Worm (Caenorhabditis elegans) whole organism, late embryonic: ENCODE results near the gene C28G1.6.
A peak's percentile ranks its signal among the peaks of the same experiment; 100 is the strongest.

Experiments used
- C38D4.7 ChIP-seq: fragments of 200-800 bp; sonication (Bioruptor generic); optimal IDR thresholded peaks from 2 replicates; lab custom pipeline; 2018; ENCODE audit warnings: mild to moderate bottlenecking, missing genetic modification characterization, moderate library complexity, missing compliant biosample characterization
- K02D7.2 ChIP-seq: sonication (generic microtip); optimal IDR thresholded peaks from 2 replicates; lab custom pipeline; 2017; ENCODE audit warnings: mild to moderate bottlenecking, missing genetic modification characterization, missing compliant biosample characterization
- K09A11.1 ChIP-seq: sonication (generic microtip); optimal IDR thresholded peaks from 2 replicates; lab custom pipeline; 2017; ENCODE audit warnings: antibody characterized with exemption, mild to moderate bottlenecking, missing genetic modification characterization, missing compliant biosample characterization; ENCODE audit not compliant: insufficient read depth
- T23F11.4 ChIP-seq: fragments of 200-800 bp; sonication (Bioruptor generic); optimal IDR thresholded peaks from 2 replicates; lab custom pipeline; 2018; ENCODE audit warnings: mild to moderate bottlenecking, missing genetic modification characterization, missing compliant biosample characterization
- ahr-1 ChIP-seq: sonication (generic microtip); optimal IDR thresholded peaks from 2 replicates; lab custom pipeline; 2016; ENCODE audit warnings: missing genetic modification characterization, missing compliant biosample characterization
- ama-1 ChIP-seq: fragments of 150-350 bp; optimal IDR thresholded peaks from 2 replicates; lab custom pipeline; 2014
- ceh-14 ChIP-seq: sonication (generic microtip); optimal IDR thresholded peaks from 2 replicates; lab custom pipeline; 2016; ENCODE audit warnings: missing genotype, missing genetic modification characterization, missing compliant biosample characterization
- ceh-18 ChIP-seq: sonication (generic microtip); optimal IDR thresholded peaks from 2 replicates; lab custom pipeline; 2016; ENCODE audit warnings: missing genetic modification characterization, missing compliant biosample characterization
- ceh-2 ChIP-seq: sonication (generic microtip); optimal IDR thresholded peaks from 2 replicates; lab custom pipeline; 2016; ENCODE audit warnings: missing genotype, missing genetic modification characterization, missing compliant biosample characterization
- ceh-22 ChIP-seq: sonication (generic microtip); optimal IDR thresholded peaks from 2 replicates; lab custom pipeline; 2017; ENCODE audit warnings: missing biosample characterization, missing genetic modification characterization
- ceh-24 ChIP-seq: sonication (generic microtip); optimal IDR thresholded peaks from 2 replicates; lab custom pipeline; 2016; ENCODE audit warnings: mild to moderate bottlenecking, missing genetic modification characterization, missing compliant biosample characterization
- ceh-31 ChIP-seq: sonication (generic microtip); optimal IDR thresholded peaks from 2 replicates; lab custom pipeline; 2016; ENCODE audit warnings: missing genetic modification characterization, missing compliant biosample characterization
- ceh-34 ChIP-seq: sonication (generic microtip); optimal IDR thresholded peaks from 2 replicates; lab custom pipeline; 2016; ENCODE audit warnings: mild to moderate bottlenecking, missing genetic modification characterization, missing compliant biosample characterization
- ceh-6 ChIP-seq: fragments of 200-800 bp; sonication (Bioruptor generic); optimal IDR thresholded peaks from 2 replicates; lab custom pipeline; 2018; ENCODE audit warnings: mild to moderate bottlenecking, missing genetic modification characterization, missing compliant biosample characterization
- ceh-9 ChIP-seq: sonication (generic microtip); optimal IDR thresholded peaks from 2 replicates; lab custom pipeline; 2016; ENCODE audit warnings: mild to moderate bottlenecking, missing genetic modification characterization, inconsistent platforms, missing compliant biosample characterization
- dmd-4 ChIP-seq: sonication (generic microtip); optimal IDR thresholded peaks from 2 replicates; lab custom pipeline; 2016; ENCODE audit warnings: borderline replicate concordance, missing genetic modification characterization, missing compliant biosample characterization
- elt-4 ChIP-seq: sonication (generic microtip); optimal IDR thresholded peaks from 2 replicates; lab custom pipeline; 2016; ENCODE audit warnings: missing genetic modification characterization, missing compliant biosample characterization
- ets-4 ChIP-seq: sonication (generic microtip); optimal IDR thresholded peaks from 2 replicates; lab custom pipeline; 2016; ENCODE audit warnings: missing genetic modification characterization, missing compliant biosample characterization
- gmeb-2 ChIP-seq: sonication (generic microtip); optimal IDR thresholded peaks from 2 replicates; lab custom pipeline; 2016; ENCODE audit warnings: missing genetic modification characterization, inconsistent platforms, missing compliant biosample characterization
- hlh-15 ChIP-seq: sonication (generic microtip); optimal IDR thresholded peaks from 2 replicates; lab custom pipeline; 2016; ENCODE audit warnings: missing genetic modification characterization, missing compliant biosample characterization
- hlh-30 ChIP-seq: sonication (generic microtip); optimal IDR thresholded peaks from 2 replicates; lab custom pipeline; 2017; ENCODE audit warnings: antibody characterized with exemption, missing genetic modification characterization, missing compliant biosample characterization; ENCODE audit not compliant: insufficient read depth
- hlh-8 ChIP-seq: sonication (generic microtip); optimal IDR thresholded peaks from 2 replicates; lab custom pipeline; 2016; ENCODE audit warnings: missing genotype, missing genetic modification characterization, missing compliant biosample characterization
- lim-6 ChIP-seq: sonication (generic microtip); optimal IDR thresholded peaks from 2 replicates; lab custom pipeline; 2016; ENCODE audit warnings: missing genetic modification characterization, missing compliant biosample characterization
- lin-11 ChIP-seq: fragments of 200-800 bp; sonication (Bioruptor generic); optimal IDR thresholded peaks from 2 replicates; lab custom pipeline; 2018; ENCODE audit warnings: mild to moderate bottlenecking, missing genetic modification characterization, missing compliant biosample characterization
- madf-2 ChIP-seq: sonication (generic microtip); optimal IDR thresholded peaks from 2 replicates; lab custom pipeline; 2017; ENCODE audit warnings: missing genetic modification characterization, missing compliant biosample characterization
- mec-3 ChIP-seq: sonication (generic microtip); optimal IDR thresholded peaks from 2 replicates; lab custom pipeline; 2016; ENCODE audit warnings: borderline replicate concordance, missing genetic modification characterization, missing compliant biosample characterization
- nfya-1 ChIP-seq: sonication (generic microtip); optimal IDR thresholded peaks from 2 replicates; lab custom pipeline; 2017; ENCODE audit warnings: missing genetic modification characterization, mild to moderate bottlenecking, missing compliant biosample characterization, antibody characterized with exemption, moderate library complexity
- nhr-11 ChIP-seq: fragments of 150-350 bp; optimal IDR thresholded peaks from 2 replicates; lab custom pipeline; 2014; ENCODE audit warnings: missing biosample characterization, missing genetic modification characterization
- npax-4 ChIP-seq: sonication (generic microtip); optimal IDR thresholded peaks from 2 replicates; lab custom pipeline; 2016; ENCODE audit warnings: missing genetic modification characterization, missing compliant biosample characterization
- odd-2 ChIP-seq: sonication (generic microtip); optimal IDR thresholded peaks from 2 replicates; lab custom pipeline; 2017; ENCODE audit warnings: antibody characterized with exemption, mild to moderate bottlenecking, missing genetic modification characterization, missing compliant biosample characterization
- pag-3 ChIP-seq: sonication (generic microtip); optimal IDR thresholded peaks from 2 replicates; lab custom pipeline; 2016; ENCODE audit warnings: missing compliant biosample characterization, missing genetic modification characterization, borderline replicate concordance
- pat-9 ChIP-seq: fragments of 200-800 bp; sonication (Bioruptor generic); optimal IDR thresholded peaks from 2 replicates; lab custom pipeline; 2018; ENCODE audit warnings: mild to moderate bottlenecking, missing genetic modification characterization, moderate library complexity, missing compliant biosample characterization
- pax-1 ChIP-seq: fragments of 150-350 bp; optimal IDR thresholded peaks from 2 replicates; lab custom pipeline; 2014; ENCODE audit warnings: missing biosample characterization, missing genetic modification characterization
- pha-2 ChIP-seq: sonication (generic microtip); optimal IDR thresholded peaks from 2 replicates; lab custom pipeline; 2017; ENCODE audit warnings: mild to moderate bottlenecking, missing genetic modification characterization, missing compliant biosample characterization
- pros-1 ChIP-seq: fragments of 150-350 bp; optimal IDR thresholded peaks from 2 replicates; lab custom pipeline; 2014; ENCODE audit warnings: missing biosample characterization, missing genetic modification reagents, missing genetic modification characterization
- ref-2 ChIP-seq: sonication (generic microtip); optimal IDR thresholded peaks from 2 replicates; lab custom pipeline; 2016; ENCODE audit warnings: missing genetic modification characterization, missing compliant biosample characterization
- sox-2 ChIP-seq: fragments of 200-800 bp; sonication (Bioruptor generic); IDR thresholded peaks from 2 replicates; pipeline ENCODE4 v1.3.6; 2022; ENCODE audit warnings: missing genetic modification reagents, missing genetic modification characterization, missing compliant biosample characterization
- sox-4 ChIP-seq: sonication (generic microtip); optimal IDR thresholded peaks from 2 replicates; lab custom pipeline; 2017; ENCODE audit warnings: mild to moderate bottlenecking, missing genetic modification characterization, inconsistent platforms, missing compliant biosample characterization
- syd-9 ChIP-seq: sonication (generic microtip); optimal IDR thresholded peaks from 2 replicates; lab custom pipeline; 2016; ENCODE audit warnings: mild to moderate bottlenecking, missing genetic modification characterization, moderate library complexity, missing compliant biosample characterization
- tbx-2 ChIP-seq: sonication (generic microtip); optimal IDR thresholded peaks from 2 replicates; lab custom pipeline; 2016; ENCODE audit warnings: missing genetic modification characterization, missing compliant biosample characterization
- tbx-7 ChIP-seq: sonication (generic microtip); optimal IDR thresholded peaks from 2 replicates; lab custom pipeline; 2016; ENCODE audit warnings: missing genotype, missing genetic modification characterization, missing compliant biosample characterization
- ttx-3 ChIP-seq: sonication (generic microtip); optimal IDR thresholded peaks from 2 replicates; lab custom pipeline; 2016; ENCODE audit warnings: missing genetic modification reagents, missing genetic modification characterization, missing compliant biosample characterization
- unc-3 ChIP-seq, 2 experiments: fragments of 200-800 bp in 1 of 2; sonication (Bioruptor generic) in 1 of 2; sonication (generic microtip) in 1 of 2; conservative IDR thresholded peaks in 1 of 2; optimal IDR thresholded peaks in 1 of 2; 2 replicates each; pipeline versions ENCODE4 v1.3.6 to Lab custom; 2016 to 2022; ENCODE audit warnings: missing compliant biosample characterization in 2 of 2, missing genetic modification characterization in 2 of 2, missing genetic modification reagents in 1 of 2
- unc-55 ChIP-seq: sonication (generic microtip); optimal IDR thresholded peaks from 2 replicates; lab custom pipeline; 2017; ENCODE audit warnings: missing biosample characterization, missing genetic modification reagents, missing genetic modification characterization
- unc-86 ChIP-seq: sonication (generic microtip); optimal IDR thresholded peaks from 2 replicates; lab custom pipeline; 2016; ENCODE audit warnings: missing genetic modification characterization, missing compliant biosample characterization
- zip-5 ChIP-seq: sonication (generic microtip); optimal IDR thresholded peaks from 2 replicates; lab custom pipeline; 2016; ENCODE audit warnings: missing genetic modification characterization, missing compliant biosample characterization

The C28G1.6 gene

ce11 chrX:8835887-8836348 is 4.9 kb upstream of the C28G1.6 start, which contains the start of gene C28G1.2 (continued):
- TF ChIP-seq hlh-8 (tag; lab: Kevin White, UChicago): peak; percentile 87
- TF ChIP-seq ref-2 (tag; lab: Kevin White, UChicago): peak; percentile 98
- TF ChIP-seq unc-55 (GFP tag; lab: Kevin White, UChicago): peak; percentile 25
- TF ChIP-seq sox-4 (tag; lab: Kevin White, UChicago): peak; percentile 94
- TF ChIP-seq C38D4.7 (GFP tag; lab: Kevin White, UChicago): peak; percentile 92
- peak; percentile 96 for TF ChIP-seq syd-9 (tag; lab: Kevin White, UChicago)
- peak; percentile 79 for TF ChIP-seq ceh-24 (tag; lab: Kevin White, UChicago)
- peak; percentile 75 for TF ChIP-seq mec-3
- TF ChIP-seq hlh-15 (tag; lab: Kevin White, UChicago): peak; percentile 91
- peak; percentile 71 for TF ChIP-seq odd-2 (tag; lab: Kevin White, UChicago)
- peak; percentile 87 for TF ChIP-seq ceh-9 (tag; lab: Kevin White, UChicago)
- peak; percentile 93 for TF ChIP-seq ceh-31 (tag; lab: Kevin White, UChicago)
- peak; percentile 8 for TF ChIP-seq ceh-22 (tag; lab: Kevin White, UChicago)
- peak; percentile 86 for TF ChIP-seq sox-2 (GFP tag; lab: Robert Waterston, UW)
- peak; percentile 85 for TF ChIP-seq npax-4 (tag; lab: Kevin White, UChicago)
- TF ChIP-seq unc-86 (tag; lab: Kevin White, UChicago): peak; percentile 94
- TF ChIP-seq pax-1 (tag; lab: Kevin White, UChicago): peak; percentile 26
- TF ChIP-seq pag-3 (tag; lab: Kevin White, UChicago): peak; percentile 86
- peak; percentile 91 for TF ChIP-seq dmd-4 (tag; lab: Kevin White, UChicago)
- peak; percentile 87 for TF ChIP-seq K09A11.1
- no peak for TF ChIP-seq ama-1 (lab: Kevin White, UChicago)
- TF ChIP-seq pros-1: peak; percentile 75
- TF ChIP-seq ceh-18 (tag; lab: Kevin White, UChicago): peak; percentile 94
- peak; percentile 91 for TF ChIP-seq lin-11 (tag; lab: Kevin White, UChicago)
- TF ChIP-seq tbx-7 (tag; lab: Kevin White, UChicago): peak; percentile 77
- peak; percentile 94 for TF ChIP-seq gmeb-2 (tag; lab: Kevin White, UChicago)
- TF ChIP-seq madf-2 (tag; lab: Kevin White, UChicago): peak; percentile 93
- TF ChIP-seq T23F11.4: peak; percentile 96
- peak; percentile 89 for TF ChIP-seq ceh-2 (tag; lab: Kevin White, UChicago)
- TF ChIP-seq ceh-14: peak; percentile 92
- peak; percentile 94 for TF ChIP-seq K02D7.2
- peak; percentile 92 for TF ChIP-seq ahr-1
- peak; percentile 90 for TF ChIP-seq elt-4 (tag; lab: Kevin White, UChicago)
- TF ChIP-seq unc-3 (GFP tag; conservative IDR thresholded peaks at IDR 0.05; lab: Robert Waterston, UW): peak; percentile 97
- peak; percentile 94 for TF ChIP-seq unc-3 (tag; optimal IDR thresholded peaks at IDR 0.05; lab: Kevin White, UChicago)
- TF ChIP-seq nfya-1 (tag; lab: Kevin White, UChicago): peak; percentile 89
- TF ChIP-seq ceh-34 (tag; lab: Kevin White, UChicago): peak; percentile 97
- TF ChIP-seq ceh-6 (GFP tag; lab: Kevin White, UChicago): peak; percentile 95
- TF ChIP-seq hlh-30 (tag; lab: Kevin White, UChicago): peak; percentile 76
- TF ChIP-seq ttx-3 (tag; lab: Kevin White, UChicago): peak; percentile 95
- TF ChIP-seq pha-2: peak; percentile 94

ce11 chrX:8835405-8835804 is 4.3 kb upstream of the C28G1.6 start, which contains the start of gene sec-15:
Gene sec-15 (minus strand): TSS chrX:8835715.
- no peak for TF ChIP-seq tbx-2 (tag; lab: Kevin White, UChicago)
- no peak for TF ChIP-seq ets-4 (tag; lab: Kevin White, UChicago)
- TF ChIP-seq npax-4 (tag; lab: Kevin White, UChicago): no peak
- no peak for TF ChIP-seq zip-5 (tag; lab: Kevin White, UChicago)
- no peak for TF ChIP-seq ceh-2 (tag; lab: Kevin White, UChicago)
- no peak for TF ChIP-seq lim-6 (tag; lab: Kevin White, UChicago)
- no peak for TF ChIP-seq nhr-11
- TF ChIP-seq T23F11.4: no peak
- TF ChIP-seq pat-9 (tag; lab: Kevin White, UChicago): no peak
- TF ChIP-seq unc-3 (GFP tag; conservative IDR thresholded peaks at IDR 0.05; lab: Robert Waterston, UW): no peak
- TF ChIP-seq unc-3 (tag; optimal IDR thresholded peaks at IDR 0.05; lab: Kevin White, UChicago): no peak
- TF ChIP-seq nfya-1 (tag; lab: Kevin White, UChicago): no peak
- no peak for TF ChIP-seq unc-55 (GFP tag; lab: Kevin White, UChicago)
